Worm (Caenorhabditis elegans): ENCODE measurements around the gene tin-10.

tin-10 gene

ce11 chrIII:11492489-11492888 is 10.2 kb downstream of the tin-10 start:
- no peak for TF ChIP-seq ets-4 (tag; optimal IDR thresholded peaks at IDR 0.05)
- no peak for TF ChIP-seq tbx-7 (tag; optimal IDR thresholded peaks at IDR 0.05)
- TF ChIP-seq sox-2 (GFP tag; IDR thresholded peaks at IDR 0.05), result no peak
- TF ChIP-seq ceh-14 (tag; optimal IDR thresholded peaks at IDR 0.05), result no peak
- TF ChIP-seq Y22D7AL.16 (tag; optimal IDR thresholded peaks at IDR 0.05), result no peak
- no peak for TF ChIP-seq odd-2 (tag; optimal IDR thresholded peaks at IDR 0.05)
- no peak for TF ChIP-seq dve-1 (tag; optimal IDR thresholded peaks at IDR 0.05)
- TF ChIP-seq pha-4 (tag; optimal IDR thresholded peaks at IDR 0.05), result no peak
- TF ChIP-seq K02D7.2 (tag; optimal IDR thresholded peaks at IDR 0.05), result no peak
- TF ChIP-seq fkh-6 (tag; optimal IDR thresholded peaks at IDR 0.05), result no peak
- no peak for TF ChIP-seq ceh-9 (tag; optimal IDR thresholded peaks at IDR 0.05)

DNA sequence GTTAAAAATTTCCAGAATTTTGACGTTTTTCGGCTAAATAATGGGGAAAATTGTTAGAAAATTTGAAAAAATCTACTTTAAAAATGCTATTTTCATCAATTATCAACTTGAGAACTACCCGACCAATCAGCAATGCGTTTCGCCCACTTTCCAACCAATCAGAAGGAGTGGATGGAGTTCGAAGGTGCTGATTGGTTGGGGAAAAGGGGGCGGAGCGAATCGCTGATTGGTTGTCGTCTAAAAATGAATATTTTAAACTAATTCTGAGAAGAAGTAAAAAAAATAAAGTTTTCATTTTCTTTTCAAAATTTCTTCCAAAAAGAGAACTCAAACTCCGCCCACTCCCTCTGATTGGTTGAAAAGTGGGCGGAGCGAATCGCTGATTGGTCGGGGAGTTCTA is 12.4 kb downstream of the tin-10 start:
- no peak for TF ChIP-seq pha-2 (tag; optimal IDR thresholded peaks at IDR 0.05)
- peak; percentile 89 for TF ChIP-seq nfya-1 (tag; optimal IDR thresholded peaks at IDR 0.05)

DNA sequence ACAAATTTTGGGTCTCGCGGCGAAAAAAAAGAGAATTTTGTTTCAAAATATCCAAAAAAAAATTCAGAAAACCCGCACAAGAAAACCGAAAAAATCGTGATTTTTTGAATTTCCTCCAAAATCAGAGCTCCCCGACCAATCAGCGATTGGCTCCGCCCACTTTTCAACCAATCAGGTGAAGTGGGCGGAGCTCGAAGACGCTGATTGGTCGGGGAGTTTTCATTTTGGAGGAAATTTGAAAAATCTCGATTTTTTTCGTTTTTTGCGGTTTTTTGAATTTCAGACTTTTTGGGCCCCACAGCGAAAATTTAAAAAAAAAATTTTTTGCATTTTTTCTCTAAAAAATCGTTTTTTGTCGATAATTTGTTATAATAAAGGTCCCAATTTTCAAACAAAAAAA is 13.1 kb downstream of the tin-10 start:
- TF ChIP-seq nfya-1 (tag; optimal IDR thresholded peaks at IDR 0.05), result peak; percentile 66
- no peak for TF ChIP-seq nhr-11 (tag; optimal IDR thresholded peaks at IDR 0.05)

- TF ChIP-seq nfya-1 (tag; optimal IDR thresholded peaks at IDR 0.05) (peak; percentile 64), ceh-14 (tag; optimal IDR thresholded peaks at IDR 0.05) (no peak), gmeb-2 (tag; optimal IDR thresholded peaks at IDR 0.05) (no peak), pha-2 (tag; optimal IDR thresholded peaks at IDR 0.05) (no peak)
Observed at ce11 chrIII:11488662-11489349, 13.8 kb downstream of the tin-10 start.

ce11 chrIII:11487245-11487644 is 15.4 kb downstream of the tin-10 start, which contains the start of gene popl-5:
popl-5 (minus strand) TSS chrIII:11487345.
- no peak for TF ChIP-seq ceh-9 (tag; optimal IDR thresholded peaks at IDR 0.05)
- TF ChIP-seq hlh-8 (tag; optimal IDR thresholded peaks at IDR 0.05), result no peak
- TF ChIP-seq pha-4 (tag; optimal IDR thresholded peaks at IDR 0.05), result no peak
- TF ChIP-seq ceh-45 (GFP tag; IDR thresholded peaks at IDR 0.05), result no peak
- TF ChIP-seq unc-55 (GFP tag; optimal IDR thresholded peaks at IDR 0.05), result no peak
- TF ChIP-seq ceh-34 (tag; optimal IDR thresholded peaks at IDR 0.05), result no peak
- no peak for TF ChIP-seq ceh-14 (tag; optimal IDR thresholded peaks at IDR 0.05)
- TF ChIP-seq T23F11.4 (GFP tag; optimal IDR thresholded peaks at IDR 0.05), result no peak
- no peak for TF ChIP-seq hlh-13 (GFP tag; optimal IDR thresholded peaks at IDR 0.05)
- TF ChIP-seq unc-86 (tag; optimal IDR thresholded peaks at IDR 0.05), result no peak
- TF ChIP-seq C38D4.7 (GFP tag; optimal IDR thresholded peaks at IDR 0.05), result no peak
- TF ChIP-seq nhr-11 (tag; optimal IDR thresholded peaks at IDR 0.05), result no peak
- no peak for TF ChIP-seq lim-6 (tag; optimal IDR thresholded peaks at IDR 0.05)
- no peak for TF ChIP-seq fkh-6 (tag; optimal IDR thresholded peaks at IDR 0.05)
- no peak for TF ChIP-seq pax-1 (tag; optimal IDR thresholded peaks at IDR 0.05)

- TF ChIP-seq ceh-30 (tag; optimal IDR thresholded peaks at IDR 0.05) (no peak), ceh-9 (tag; optimal IDR thresholded peaks at IDR 0.05) (no peak), ceh-31 (tag; optimal IDR thresholded peaks at IDR 0.05) (no peak), tbx-2 (tag; optimal IDR thresholded peaks at IDR 0.05) (no peak), ceh-24 (tag; optimal IDR thresholded peaks at IDR 0.05) (no peak), ztf-16 (tag; optimal IDR thresholded peaks at IDR 0.05) (no peak), pha-2 (tag; optimal IDR thresholded peaks at IDR 0.05) (no peak), ama-1 (optimal IDR thresholded peaks at IDR 0.05) (no peak), T23F11.4 (GFP tag; optimal IDR thresholded peaks at IDR 0.05) (no peak), rnt-1 (tag; optimal IDR thresholded peaks at IDR 0.05) (no peak), unc-55 (GFP tag; optimal IDR thresholded peaks at IDR 0.05) (no peak), fkh-10 (GFP tag; optimal IDR thresholded peaks at IDR 0.05) (no peak), zip-5 (tag; optimal IDR thresholded peaks at IDR 0.05) (no peak), sox-2 (GFP tag; IDR thresholded peaks at IDR 0.05) (no peak)
Observed at ce11 chrIII:11484139-11484590, 18.5 kb downstream of the tin-10 start, which contains the start of gene fbxa-220. fbxa-220 (minus strand) TSS chrIII:11484189.

Data from whole organism, late embryonic.